Fruit fly (Drosophila melanogaster): ENCODE measurements around the gene CG42711.

DNA sequence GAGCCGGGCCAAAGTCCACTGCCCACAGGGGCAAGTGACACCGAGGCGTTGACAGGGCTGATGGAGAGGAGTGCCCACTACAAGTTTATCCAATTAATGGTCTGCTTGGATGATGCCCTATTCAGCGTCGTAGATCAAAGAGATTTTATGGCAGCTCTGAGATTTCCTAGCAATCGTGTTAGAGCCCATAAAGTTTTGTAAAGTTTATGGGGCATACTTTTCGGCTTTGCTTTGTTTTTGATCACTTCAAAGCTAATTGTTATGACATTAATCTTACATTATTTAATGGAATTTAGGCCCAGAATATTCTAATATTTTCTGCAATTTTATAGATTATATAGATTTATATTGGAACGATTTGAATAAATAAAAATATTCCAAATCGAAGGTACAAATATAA is 29.2 kb upstream of the CG42711 start:
- no peak for TF ChIP-seq usp (GFP tag; optimal IDR thresholded peaks at IDR 0.05)
- TF ChIP-seq CG32264 (GFP tag; optimal IDR thresholded peaks at IDR 0.05) = no peak
- TF ChIP-seq ey (GFP tag; optimal IDR thresholded peaks at IDR 0.05) = no peak
- TF ChIP-seq Abd-B (GFP tag; optimal IDR thresholded peaks at IDR 0.05) = no peak
- no peak for TF ChIP-seq N (GFP tag; optimal IDR thresholded peaks at IDR 0.05)
- TF ChIP-seq CG9705 (GFP tag; optimal IDR thresholded peaks at IDR 0.05) = no peak
- no peak for TF ChIP-seq GATAd (GFP tag; optimal IDR thresholded peaks at IDR 0.05)
- no peak for TF ChIP-seq jim (GFP tag; optimal IDR thresholded peaks at IDR 0.05)
- no peak for TF ChIP-seq psq (GFP tag; optimal IDR thresholded peaks at IDR 0.05)
- no peak for TF ChIP-seq Hr78 (GFP tag; optimal IDR thresholded peaks at IDR 0.05)

Measured in whole organism, wandering third instar larva.